Worm (Caenorhabditis elegans): ENCODE measurements around the gene dmsr-15.
A peak's percentile ranks its signal among the peaks of the same experiment; 100 is the strongest.

The dmsr-15 gene

DNA sequence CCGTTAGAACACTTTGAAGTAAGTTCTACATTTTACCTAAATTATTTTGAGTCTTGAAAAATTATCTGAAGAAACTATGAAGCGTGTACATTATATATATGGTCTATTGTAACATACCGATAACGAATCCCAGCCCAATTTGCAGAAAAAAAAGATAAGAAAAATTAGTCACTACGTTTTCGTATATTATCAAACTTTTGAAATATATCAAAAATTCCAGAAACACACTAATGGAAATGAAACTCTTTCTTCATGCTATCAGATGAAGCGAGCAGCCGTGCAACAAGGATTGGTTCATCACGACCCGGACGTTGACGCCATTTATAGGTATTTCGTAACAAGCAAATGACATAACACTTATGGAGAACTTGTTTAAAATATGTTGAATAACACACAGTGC lies 16.8 kb downstream of the dmsr-15 start:
- TF ChIP-seq tbx-2 (tag; optimal IDR thresholded peaks at IDR 0.05) (no peak), tlp-1 (tag; optimal IDR thresholded peaks at IDR 0.05) (peak; percentile 50), elt-2 (tag; optimal IDR thresholded peaks at IDR 0.05) (peak; percentile 77)

DNA sequence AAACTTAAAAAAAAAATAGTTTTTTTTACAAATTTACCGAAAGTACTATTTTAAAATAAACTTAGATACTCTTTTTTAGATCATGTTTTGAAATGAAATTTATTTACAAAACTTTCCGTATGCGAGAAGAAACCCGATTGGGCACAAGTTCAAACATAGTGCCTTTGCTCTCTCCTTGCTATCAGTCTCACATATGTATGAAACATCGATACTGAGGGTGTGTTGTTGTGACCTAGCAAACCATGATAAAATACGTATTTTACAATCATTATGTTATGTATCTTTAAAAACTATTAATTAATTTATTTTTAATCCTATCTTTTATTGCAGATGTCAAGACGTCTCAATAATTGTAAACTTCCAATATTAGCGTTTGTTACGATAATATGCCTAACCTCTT lies 18.6 kb downstream of the dmsr-15 start:
- TF ChIP-seq aha-1 (tag; optimal IDR thresholded peaks at IDR 0.05): no peak
- no peak for TF ChIP-seq egl-27 (tag; optimal IDR thresholded peaks at IDR 0.05)
- TF ChIP-seq fkh-10 (GFP tag; optimal IDR thresholded peaks at IDR 0.05): no peak
- peak; percentile 32 for TF ChIP-seq elt-2 (tag; optimal IDR thresholded peaks at IDR 0.05)

DNA sequence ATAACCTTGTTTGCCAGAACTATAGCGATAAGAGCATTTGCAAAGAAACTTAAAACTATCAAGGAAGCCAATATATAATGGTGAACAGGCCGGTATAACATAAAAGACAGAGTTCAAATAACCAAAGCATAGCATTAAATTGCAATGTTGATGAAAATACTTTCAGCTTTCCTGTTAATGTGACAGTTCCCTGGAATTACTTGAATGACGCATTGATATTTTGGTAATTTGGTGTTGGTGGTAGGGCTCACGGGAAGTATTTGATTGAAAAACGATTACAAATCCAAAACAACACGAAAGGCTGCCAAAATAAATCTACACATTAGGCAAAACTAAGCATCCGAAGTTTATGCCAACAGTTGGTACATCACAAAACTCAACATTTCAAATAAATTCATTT lies 19.7 kb downstream of the dmsr-15 start, which contains the start of gene dmsr-16:
Gene dmsr-16 (minus strand): TSS at position 101 of the 400 bp plus-strand sequence.
- TF ChIP-seq nhr-71 (tag; optimal IDR thresholded peaks at IDR 0.05): no peak

ce11 chrV:6806340-6806739 lies 22.3 kb downstream of the dmsr-15 start, which contains the start of gene dmsr-12:
TSS of gene dmsr-12 (minus strand) at chrV:6806440.
- TF ChIP-seq jun-1 (tag; optimal IDR thresholded peaks at IDR 0.05) (no peak), rnt-1 (tag; optimal IDR thresholded peaks at IDR 0.05) (no peak), zag-1 (tag; optimal IDR thresholded peaks at IDR 0.05) (no peak), elt-2 (tag; optimal IDR thresholded peaks at IDR 0.05) (no peak), ceh-8 (GFP tag; optimal IDR thresholded peaks at IDR 0.05) (no peak), blmp-1 (tag; optimal IDR thresholded peaks at IDR 0.05) (no peak), C16A3.4 (tag; optimal IDR thresholded peaks at IDR 0.05) (no peak), lsy-2 (tag; optimal IDR thresholded peaks at IDR 0.05) (no peak)

ce11 chrV:6803992-6804391 lies 24.7 kb downstream of the dmsr-15 start, which contains the start of gene dmsr-11:
TSS of gene dmsr-11 (minus strand) at chrV:6804092.
- TF ChIP-seq unc-98 (GFP tag; IDR thresholded peaks at IDR 0.05): no peak
- TF ChIP-seq mef-2 (tag; optimal IDR thresholded peaks at IDR 0.05): no peak
- TF ChIP-seq nhr-20 (tag; optimal IDR thresholded peaks at IDR 0.05): no peak
- no peak for TF ChIP-seq fos-1 (tag; optimal IDR thresholded peaks at IDR 0.05)
- TF ChIP-seq nhr-47 (tag; optimal IDR thresholded peaks at IDR 0.05): no peak
- TF ChIP-seq hlh-17 (GFP tag; optimal IDR thresholded peaks at IDR 0.05; ENCODE audit: borderline replicate concordance): no peak
- no peak for TF ChIP-seq tbx-2 (tag; optimal IDR thresholded peaks at IDR 0.05)
- TF ChIP-seq pqm-1 (tag; optimal IDR thresholded peaks at IDR 0.05): no peak
- TF ChIP-seq lin-14 (GFP tag; optimal IDR thresholded peaks at IDR 0.05): no peak
- no peak for TF ChIP-seq dsc-1 (tag; optimal IDR thresholded peaks at IDR 0.05)
- no peak for TF ChIP-seq ama-1 (optimal IDR thresholded peaks at IDR 0.05)
- no peak for TF ChIP-seq lsy-2 (tag; optimal IDR thresholded peaks at IDR 0.05)
- TF ChIP-seq lin-35 (GFP tag; optimal IDR thresholded peaks at IDR 0.05): no peak
- TF ChIP-seq hlh-4 (tag; optimal IDR thresholded peaks at IDR 0.05): no peak
- no peak for TF ChIP-seq ztf-4 (tag; optimal IDR thresholded peaks at IDR 0.05)
- no peak for TF ChIP-seq sptf-1 (tag; optimal IDR thresholded peaks at IDR 0.05)

DNA sequence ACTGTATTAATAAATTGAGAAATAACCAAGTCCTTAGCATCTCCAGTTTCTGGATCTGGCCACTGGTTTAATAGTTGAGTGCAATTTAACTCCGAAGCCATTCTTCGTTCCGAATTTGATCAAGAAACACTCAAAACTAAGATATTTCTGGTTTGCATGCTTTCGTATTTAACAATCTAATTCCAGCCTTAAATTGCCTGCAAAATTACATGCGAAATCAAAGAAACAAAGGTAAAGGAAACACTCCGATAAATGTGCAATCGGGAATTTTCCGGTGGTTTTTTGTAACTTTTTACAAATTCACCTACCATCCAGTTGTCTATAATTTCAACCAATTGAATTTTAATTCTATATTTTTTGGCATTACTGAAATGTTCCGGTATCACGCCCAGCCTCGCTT lies 26.8 kb downstream of the dmsr-15 start, which contains the start of gene dmsr-10:
Gene dmsr-10 (minus strand): TSS at position 101 of the 400 bp plus-strand sequence.
- no peak for TF ChIP-seq efl-1 (optimal IDR thresholded peaks at IDR 0.05)
- peak in 1 of 2 experiments; percentile 71 for TF ChIP-seq efl-1 (GFP tag; optimal IDR thresholded peaks at IDR 0.05 in 1 of 2)
- TF ChIP-seq egl-27 (tag; optimal IDR thresholded peaks at IDR 0.05): no peak

DNA sequence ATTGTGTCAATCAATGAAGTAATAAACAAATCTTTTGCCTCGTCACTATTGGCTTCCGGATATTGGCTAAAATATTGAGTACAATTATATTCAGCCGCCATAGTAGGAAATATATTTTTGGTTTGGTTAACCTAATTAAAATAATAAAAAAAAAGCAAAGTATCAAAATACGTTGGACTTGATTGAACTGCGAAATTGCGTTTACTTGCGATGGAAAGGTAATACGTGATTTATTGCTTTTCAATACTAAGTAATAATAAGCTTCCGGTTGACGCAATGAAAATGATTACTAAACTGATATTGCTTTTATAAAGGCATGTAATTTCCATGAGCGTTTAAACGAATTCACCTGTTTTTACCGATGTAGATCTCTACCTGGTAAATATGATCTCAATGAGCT lies 29.1 kb downstream of the dmsr-15 start, which contains the start of gene dmsr-9:
Gene dmsr-9 (minus strand): TSS at position 101 of the 400 bp plus-strand sequence.
- TF ChIP-seq fkh-8 (tag; optimal IDR thresholded peaks at IDR 0.05): peak; percentile 30
- TF ChIP-seq irx-1 (tag; optimal IDR thresholded peaks at IDR 0.05): no peak
- TF ChIP-seq egl-27 (tag; optimal IDR thresholded peaks at IDR 0.05): no peak

Data from whole organism, L1 larva.